Worm (Caenorhabditis elegans): ENCODE measurements around the gene ucp-4.

Gene ucp-4

DNA sequence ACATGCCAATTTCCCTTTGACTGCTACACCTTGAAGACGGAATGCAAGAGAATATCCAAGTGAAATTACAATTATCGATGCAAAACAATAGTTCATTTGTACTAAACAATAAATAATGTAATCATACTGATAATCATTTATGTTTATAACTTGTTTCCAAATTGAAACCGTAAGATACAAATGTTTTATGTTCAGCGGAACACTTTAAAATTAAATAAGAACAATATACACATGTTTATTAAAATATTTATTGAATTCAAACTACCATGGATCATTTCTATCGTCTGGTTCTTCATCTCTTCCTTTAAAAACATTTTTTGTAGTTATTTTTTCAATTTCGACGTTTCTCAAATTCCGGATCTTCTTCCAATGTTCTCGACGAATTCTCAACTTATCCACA is 21.3 kb downstream of the ucp-4 start, which contains the start of gene ttr-40:
Gene ttr-40 (minus strand): TSS at position 101 of the 400 bp plus-strand sequence.
- TF ChIP-seq ceh-13 (GFP tag; optimal IDR thresholded peaks at IDR 0.05) (no peak), ama-1 (optimal IDR thresholded peaks at IDR 0.05) (no peak), scrt-1 (GFP tag; IDR thresholded peaks at IDR 0.05) (no peak), aly-1 (tag; optimal IDR thresholded peaks at IDR 0.05) (no peak), pes-1 (GFP tag; IDR thresholded peaks at IDR 0.05) (no peak), tbx-11 (GFP tag; IDR thresholded peaks at IDR 0.05) (no peak), flt-1 (GFP tag; IDR thresholded peaks at IDR 0.05) (no peak), ceh-36 (tag; optimal IDR thresholded peaks at IDR 0.05) (no peak), ets-7 (tag; optimal IDR thresholded peaks at IDR 0.05) (no peak), tra-4 (tag; optimal IDR thresholded peaks at IDR 0.05) (no peak), hmbx-1 (tag; optimal IDR thresholded peaks at IDR 0.05) (no peak), tbx-37 (GFP tag; conservative IDR thresholded peaks at IDR 0.05) (no peak), sea-1 (GFP tag; conservative IDR thresholded peaks at IDR 0.05) (no peak)

DNA sequence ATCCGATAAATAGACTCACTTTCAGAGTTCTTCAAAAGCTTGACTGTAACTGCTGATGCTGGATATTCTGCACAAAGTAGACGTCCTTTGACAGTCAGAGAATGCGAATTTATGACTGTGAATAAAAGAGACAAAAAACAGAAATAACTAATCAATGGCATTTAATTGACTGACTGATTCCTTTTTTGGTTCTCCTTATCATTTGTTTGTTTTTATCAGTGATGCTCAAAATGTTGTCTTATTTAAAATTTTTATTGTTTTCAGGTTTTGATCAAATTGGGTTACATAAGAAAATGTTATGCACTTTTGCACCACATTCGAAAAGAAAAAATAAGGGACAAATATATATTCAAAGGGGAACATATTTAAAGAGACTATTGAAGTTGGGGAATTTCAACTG is 22.2 kb downstream of the ucp-4 start, which contains the start of gene ttr-49:
Gene ttr-49 (minus strand): TSS at position 171 of the 400 bp plus-strand sequence.
- no peak for TF ChIP-seq flt-1 (GFP tag; IDR thresholded peaks at IDR 0.05)
- no peak for TF ChIP-seq scrt-1 (GFP tag; IDR thresholded peaks at IDR 0.05)
- TF ChIP-seq B0310.2 (tag; optimal IDR thresholded peaks at IDR 0.05), result no peak
- TF ChIP-seq tra-4 (tag; optimal IDR thresholded peaks at IDR 0.05), result no peak
- no peak for TF ChIP-seq tbx-37 (GFP tag; conservative IDR thresholded peaks at IDR 0.05)
- TF ChIP-seq hmbx-1 (tag; optimal IDR thresholded peaks at IDR 0.05), result no peak
- no peak for TF ChIP-seq hnd-1 (tag; optimal IDR thresholded peaks at IDR 0.05)
- no peak for TF ChIP-seq aly-1 (tag; optimal IDR thresholded peaks at IDR 0.05)
- no peak for TF ChIP-seq ets-7 (tag; optimal IDR thresholded peaks at IDR 0.05)
- TF ChIP-seq ceh-13 (GFP tag; optimal IDR thresholded peaks at IDR 0.05), result no peak
- no peak for TF ChIP-seq sea-1 (GFP tag; conservative IDR thresholded peaks at IDR 0.05)
- no peak for TF ChIP-seq F13C5.2 (tag; optimal IDR thresholded peaks at IDR 0.05)
- no peak for TF ChIP-seq pes-1 (GFP tag; IDR thresholded peaks at IDR 0.05)
- no peak for TF ChIP-seq ama-1 (optimal IDR thresholded peaks at IDR 0.05)
- no peak for TF ChIP-seq ceh-36 (tag; optimal IDR thresholded peaks at IDR 0.05)
- TF ChIP-seq tbx-11 (GFP tag; IDR thresholded peaks at IDR 0.05), result no peak

DNA sequence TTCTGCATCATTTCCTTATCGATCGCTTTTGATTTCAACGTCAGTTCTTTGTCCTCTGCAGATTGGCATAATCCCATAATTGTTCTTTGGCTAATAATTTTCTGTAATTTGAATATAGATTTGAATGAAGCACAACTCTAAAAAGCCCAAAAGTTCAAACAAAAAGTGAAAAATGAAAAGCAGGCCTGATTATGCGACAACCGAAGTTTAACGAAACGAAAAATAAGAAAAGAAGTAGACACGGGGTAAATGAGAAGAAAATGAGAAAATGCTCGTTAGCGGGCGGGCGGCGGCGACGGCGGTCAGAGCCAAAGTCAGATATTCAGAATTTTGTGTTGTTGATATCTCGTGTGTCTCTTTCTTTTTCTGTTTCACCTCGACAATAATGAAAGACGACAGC is 25.6 kb downstream of the ucp-4 start, which contains the start of gene gpa-3:
Gene gpa-3 (minus strand): TSS at position 101 of the 400 bp plus-strand sequence.
- TF ChIP-seq ceh-13 (GFP tag; optimal IDR thresholded peaks at IDR 0.05) (no peak), ama-1 (optimal IDR thresholded peaks at IDR 0.05) (no peak), flt-1 (GFP tag; IDR thresholded peaks at IDR 0.05) (no peak), sea-1 (GFP tag; conservative IDR thresholded peaks at IDR 0.05) (no peak), F13C5.2 (tag; optimal IDR thresholded peaks at IDR 0.05) (no peak), hmg-4 (GFP tag; optimal IDR thresholded peaks at IDR 0.05) (no peak)

DNA sequence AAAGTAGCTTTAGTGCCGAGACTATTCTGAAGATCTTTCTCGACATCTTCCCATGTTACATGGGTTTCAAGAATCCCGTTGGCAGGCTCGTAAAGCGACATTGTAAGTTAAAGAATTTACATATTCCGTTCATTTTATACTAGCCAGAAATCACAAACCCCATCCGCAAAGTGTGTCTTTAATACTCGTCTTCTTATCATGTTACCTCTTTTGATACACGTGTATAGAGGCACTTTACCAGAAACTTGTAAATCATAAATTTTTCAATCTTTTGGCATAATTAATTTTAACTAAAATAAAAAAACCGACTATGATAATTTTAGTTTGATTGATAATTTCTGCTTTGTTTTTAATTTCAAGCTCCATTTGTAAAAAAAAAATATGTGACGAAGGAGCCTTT is 36.9 kb downstream of the ucp-4 start, which contains the start of gene E02C12.6:
Gene E02C12.6 (minus strand): TSS at position 101 of the 400 bp plus-strand sequence.
- TF ChIP-seq tbx-11 (GFP tag; IDR thresholded peaks at IDR 0.05), result no peak
- TF ChIP-seq hmg-4 (GFP tag; optimal IDR thresholded peaks at IDR 0.05), result no peak

ce11 chrV:9373473-9373872 is 39.4 kb downstream of the ucp-4 start, which contains the start of gene E02C12.8:
E02C12.8 (minus strand) TSS chrV:9373613.
- TF ChIP-seq hnd-1 (tag; optimal IDR thresholded peaks at IDR 0.05), result no peak
- TF ChIP-seq flt-1 (GFP tag; IDR thresholded peaks at IDR 0.05), result no peak
- TF ChIP-seq F13C5.2 (tag; optimal IDR thresholded peaks at IDR 0.05), result no peak
- no peak for TF ChIP-seq B0310.2 (tag; optimal IDR thresholded peaks at IDR 0.05)

DNA sequence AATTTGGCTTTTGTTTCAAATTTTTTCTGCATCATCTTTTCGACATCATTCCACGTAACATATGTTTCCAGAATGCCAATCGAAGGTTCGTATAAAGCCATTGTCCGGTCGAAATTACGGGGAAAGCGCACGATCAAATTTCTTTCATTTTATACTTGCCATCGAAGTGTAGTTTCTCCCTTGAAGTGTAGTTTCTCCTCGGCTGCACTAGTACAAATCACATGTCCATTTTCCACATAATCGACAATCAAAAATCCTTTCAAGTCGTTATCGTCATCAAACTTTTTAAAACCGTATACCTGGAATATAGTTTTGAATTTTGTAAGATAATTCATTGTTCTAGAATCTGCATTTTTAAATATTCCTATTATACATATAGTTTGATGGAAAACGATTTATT is 41.3 kb downstream of the ucp-4 start, which contains the start of gene E02C12.9:
Gene E02C12.9 (minus strand): TSS at position 101 of the 400 bp plus-strand sequence.
- no peak for TF ChIP-seq hmg-4 (GFP tag; optimal IDR thresholded peaks at IDR 0.05)
- no peak for TF ChIP-seq aly-1 (tag; optimal IDR thresholded peaks at IDR 0.05)
- TF ChIP-seq tbx-37 (GFP tag; conservative IDR thresholded peaks at IDR 0.05), result no peak
- no peak for TF ChIP-seq ets-7 (tag; optimal IDR thresholded peaks at IDR 0.05)
- no peak for TF ChIP-seq B0310.2 (tag; optimal IDR thresholded peaks at IDR 0.05)

DNA sequence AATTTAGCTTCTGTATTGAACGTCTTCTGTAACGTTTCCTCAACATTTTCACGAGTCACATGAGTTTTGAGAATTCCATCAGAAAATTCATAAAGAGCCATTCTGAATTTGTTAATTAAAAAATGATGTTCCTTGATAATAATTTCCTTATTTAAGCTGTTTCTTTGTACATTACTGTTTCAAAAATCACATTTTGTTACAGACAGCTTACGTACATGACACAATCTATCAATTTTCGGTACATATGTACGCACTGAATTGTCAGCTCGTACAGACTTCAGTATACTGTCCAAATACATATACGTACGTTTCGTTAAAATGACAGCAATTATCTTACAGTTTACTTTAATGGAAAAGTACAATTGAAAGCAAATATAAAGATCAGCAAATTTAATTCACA is 42.3 kb downstream of the ucp-4 start, which contains the start of gene E02C12.19:
Gene E02C12.19 (minus strand): TSS at position 101 of the 400 bp plus-strand sequence.
- no peak for TF ChIP-seq ama-1 (optimal IDR thresholded peaks at IDR 0.05)
- TF ChIP-seq ceh-13 (GFP tag; optimal IDR thresholded peaks at IDR 0.05), result no peak

- TF ChIP-seq flt-1 (GFP tag; IDR thresholded peaks at IDR 0.05), result no peak
- no peak for TF ChIP-seq tbx-37 (GFP tag; conservative IDR thresholded peaks at IDR 0.05)
- TF ChIP-seq scrt-1 (GFP tag; IDR thresholded peaks at IDR 0.05), result no peak
- TF ChIP-seq tbx-11 (GFP tag; IDR thresholded peaks at IDR 0.05), result no peak
- TF ChIP-seq hmg-4 (GFP tag; optimal IDR thresholded peaks at IDR 0.05), result no peak
- TF ChIP-seq B0310.2 (tag; optimal IDR thresholded peaks at IDR 0.05), result no peak
- TF ChIP-seq aly-1 (tag; optimal IDR thresholded peaks at IDR 0.05), result no peak
- no peak for TF ChIP-seq hnd-1 (tag; optimal IDR thresholded peaks at IDR 0.05)
- no peak for TF ChIP-seq ama-1 (optimal IDR thresholded peaks at IDR 0.05)
- TF ChIP-seq ets-7 (tag; optimal IDR thresholded peaks at IDR 0.05), result no peak
- TF ChIP-seq pes-1 (GFP tag; IDR thresholded peaks at IDR 0.05), result no peak
- TF ChIP-seq sea-1 (GFP tag; conservative IDR thresholded peaks at IDR 0.05), result no peak
- TF ChIP-seq F13C5.2 (tag; optimal IDR thresholded peaks at IDR 0.05), result no peak
- TF ChIP-seq hmbx-1 (tag; optimal IDR thresholded peaks at IDR 0.05), result no peak
- TF ChIP-seq tra-4 (tag; optimal IDR thresholded peaks at IDR 0.05), result no peak
- TF ChIP-seq ceh-13 (GFP tag; optimal IDR thresholded peaks at IDR 0.05), result no peak
Measured at ce11 chrV:9378335-9378734, 44.2 kb downstream of the ucp-4 start, which contains the start of gene E02C12.10. E02C12.10 (minus strand) TSS chrV:9378409.
